Worm (Caenorhabditis elegans) whole organism, late embryonic: ENCODE measurements around the gene nuaf-1.
A peak's percentile ranks its signal among the peaks of the same experiment; 100 is the strongest.

Experiments used
- C08G9.2 ChIP-seq: sonication (generic microtip); optimal IDR thresholded peaks from 2 replicates; lab custom pipeline; 2016; ENCODE audit warnings: mild to moderate bottlenecking, missing genetic modification characterization, moderate library complexity, missing compliant biosample characterization
- T23F11.4 ChIP-seq: fragments of 200-800 bp; sonication (Bioruptor generic); optimal IDR thresholded peaks from 2 replicates; lab custom pipeline; 2018; ENCODE audit warnings: mild to moderate bottlenecking, missing genetic modification characterization, missing compliant biosample characterization
- ahr-1 ChIP-seq: sonication (generic microtip); optimal IDR thresholded peaks from 2 replicates; lab custom pipeline; 2016; ENCODE audit warnings: missing genetic modification characterization, missing compliant biosample characterization
- ama-1 ChIP-seq: fragments of 150-350 bp; optimal IDR thresholded peaks from 2 replicates; lab custom pipeline; 2014
- ceh-18 ChIP-seq: sonication (generic microtip); optimal IDR thresholded peaks from 2 replicates; lab custom pipeline; 2016; ENCODE audit warnings: missing genetic modification characterization, missing compliant biosample characterization
- ceh-19 ChIP-seq: fragments of 200-800 bp; sonication (Bioruptor generic); optimal IDR thresholded peaks from 2 replicates; lab custom pipeline; 2018; ENCODE audit warnings: mild to moderate bottlenecking, missing genetic modification characterization, missing compliant biosample characterization
- ceh-31 ChIP-seq: sonication (generic microtip); optimal IDR thresholded peaks from 2 replicates; lab custom pipeline; 2016; ENCODE audit warnings: missing genetic modification characterization, missing compliant biosample characterization
- ceh-34 ChIP-seq: sonication (generic microtip); optimal IDR thresholded peaks from 2 replicates; lab custom pipeline; 2016; ENCODE audit warnings: mild to moderate bottlenecking, missing genetic modification characterization, missing compliant biosample characterization
- ceh-48 ChIP-seq: sonication (generic microtip); optimal IDR thresholded peaks from 2 replicates; lab custom pipeline; 2016; ENCODE audit warnings: missing genetic modification characterization, inconsistent platforms, missing compliant biosample characterization
- ceh-6 ChIP-seq: fragments of 200-800 bp; sonication (Bioruptor generic); optimal IDR thresholded peaks from 2 replicates; lab custom pipeline; 2018; ENCODE audit warnings: mild to moderate bottlenecking, missing genetic modification characterization, missing compliant biosample characterization
- ceh-9 ChIP-seq: sonication (generic microtip); optimal IDR thresholded peaks from 2 replicates; lab custom pipeline; 2016; ENCODE audit warnings: mild to moderate bottlenecking, missing genetic modification characterization, inconsistent platforms, missing compliant biosample characterization
- che-1 ChIP-seq: sonication (generic microtip); optimal IDR thresholded peaks from 2 replicates; lab custom pipeline; 2016; ENCODE audit warnings: mild to moderate bottlenecking, missing genetic modification characterization, missing compliant biosample characterization
- elt-2 ChIP-seq: sonication (generic microtip); optimal IDR thresholded peaks from 2 replicates; lab custom pipeline; 2016; ENCODE audit warnings: missing genetic modification reagents, missing genetic modification characterization, missing compliant biosample characterization
- fax-1 ChIP-seq: sonication (generic microtip); optimal IDR thresholded peaks from 2 replicates; lab custom pipeline; 2016; ENCODE audit warnings: missing genotype, missing genetic modification characterization, missing compliant biosample characterization
- gmeb-2 ChIP-seq: sonication (generic microtip); optimal IDR thresholded peaks from 2 replicates; lab custom pipeline; 2016; ENCODE audit warnings: missing genetic modification characterization, inconsistent platforms, missing compliant biosample characterization
- hlh-6 ChIP-seq: sonication (generic microtip); optimal IDR thresholded peaks from 2 replicates; lab custom pipeline; 2016; ENCODE audit warnings: missing genotype, missing genetic modification characterization, missing compliant biosample characterization
- lin-11 ChIP-seq: fragments of 200-800 bp; sonication (Bioruptor generic); optimal IDR thresholded peaks from 2 replicates; lab custom pipeline; 2018; ENCODE audit warnings: mild to moderate bottlenecking, missing genetic modification characterization, missing compliant biosample characterization
- madf-2 ChIP-seq: sonication (generic microtip); optimal IDR thresholded peaks from 2 replicates; lab custom pipeline; 2017; ENCODE audit warnings: missing genetic modification characterization, missing compliant biosample characterization
- nfya-1 ChIP-seq: sonication (generic microtip); optimal IDR thresholded peaks from 2 replicates; lab custom pipeline; 2017; ENCODE audit warnings: missing genetic modification characterization, mild to moderate bottlenecking, missing compliant biosample characterization, antibody characterized with exemption, moderate library complexity
- nhr-232 ChIP-seq: sonication (generic microtip); optimal IDR thresholded peaks from 2 replicates; lab custom pipeline; 2016; ENCODE audit warnings: missing genetic modification characterization, missing compliant biosample characterization
- npax-4 ChIP-seq: sonication (generic microtip); optimal IDR thresholded peaks from 2 replicates; lab custom pipeline; 2016; ENCODE audit warnings: missing genetic modification characterization, missing compliant biosample characterization
- pag-3 ChIP-seq: sonication (generic microtip); optimal IDR thresholded peaks from 2 replicates; lab custom pipeline; 2016; ENCODE audit warnings: missing compliant biosample characterization, missing genetic modification characterization, borderline replicate concordance
- pax-1 ChIP-seq: fragments of 150-350 bp; optimal IDR thresholded peaks from 2 replicates; lab custom pipeline; 2014; ENCODE audit warnings: missing biosample characterization, missing genetic modification characterization
- pha-2 ChIP-seq: sonication (generic microtip); optimal IDR thresholded peaks from 2 replicates; lab custom pipeline; 2017; ENCODE audit warnings: mild to moderate bottlenecking, missing genetic modification characterization, missing compliant biosample characterization
- pros-1 ChIP-seq: fragments of 150-350 bp; optimal IDR thresholded peaks from 2 replicates; lab custom pipeline; 2014; ENCODE audit warnings: missing biosample characterization, missing genetic modification reagents, missing genetic modification characterization
- sdc-2 ChIP-seq: sonication (generic microtip); optimal IDR thresholded peaks from 2 replicates; lab custom pipeline; 2016; ENCODE audit warnings: missing genotype, missing genetic modification characterization, missing compliant biosample characterization
- sox-2 ChIP-seq: fragments of 200-800 bp; sonication (Bioruptor generic); IDR thresholded peaks from 2 replicates; pipeline ENCODE4 v1.3.6; 2022; ENCODE audit warnings: missing genetic modification reagents, missing genetic modification characterization, missing compliant biosample characterization
- sox-4 ChIP-seq: sonication (generic microtip); optimal IDR thresholded peaks from 2 replicates; lab custom pipeline; 2017; ENCODE audit warnings: mild to moderate bottlenecking, missing genetic modification characterization, inconsistent platforms, missing compliant biosample characterization
- tbx-2 ChIP-seq: sonication (generic microtip); optimal IDR thresholded peaks from 2 replicates; lab custom pipeline; 2016; ENCODE audit warnings: missing genetic modification characterization, missing compliant biosample characterization
- tbx-7 ChIP-seq: sonication (generic microtip); optimal IDR thresholded peaks from 2 replicates; lab custom pipeline; 2016; ENCODE audit warnings: missing genotype, missing genetic modification characterization, missing compliant biosample characterization
- ttx-3 ChIP-seq: sonication (generic microtip); optimal IDR thresholded peaks from 2 replicates; lab custom pipeline; 2016; ENCODE audit warnings: missing genetic modification reagents, missing genetic modification characterization, missing compliant biosample characterization
- unc-3 ChIP-seq, 2 experiments: fragments of 200-800 bp in 1 of 2; sonication (Bioruptor generic) in 1 of 2; sonication (generic microtip) in 1 of 2; conservative IDR thresholded peaks in 1 of 2; optimal IDR thresholded peaks in 1 of 2; 2 replicates each; pipeline versions ENCODE4 v1.3.6 to Lab custom; 2016 to 2022; ENCODE audit warnings: missing compliant biosample characterization in 2 of 2, missing genetic modification characterization in 2 of 2, missing genetic modification reagents in 1 of 2
- unc-42 ChIP-seq: sonication (generic microtip); optimal IDR thresholded peaks from 2 replicates; lab custom pipeline; 2016; ENCODE audit warnings: missing genotype, missing genetic modification characterization, missing compliant biosample characterization
- unc-55 ChIP-seq: sonication (generic microtip); optimal IDR thresholded peaks from 2 replicates; lab custom pipeline; 2017; ENCODE audit warnings: missing biosample characterization, missing genetic modification reagents, missing genetic modification characterization
- unc-86 ChIP-seq: sonication (generic microtip); optimal IDR thresholded peaks from 2 replicates; lab custom pipeline; 2016; ENCODE audit warnings: missing genetic modification characterization, missing compliant biosample characterization
- ztf-16 ChIP-seq: sonication (generic microtip); optimal IDR thresholded peaks from 2 replicates; lab custom pipeline; 2017; ENCODE audit warnings: missing genetic modification characterization, missing compliant biosample characterization

The nuaf-1 gene

DNA sequence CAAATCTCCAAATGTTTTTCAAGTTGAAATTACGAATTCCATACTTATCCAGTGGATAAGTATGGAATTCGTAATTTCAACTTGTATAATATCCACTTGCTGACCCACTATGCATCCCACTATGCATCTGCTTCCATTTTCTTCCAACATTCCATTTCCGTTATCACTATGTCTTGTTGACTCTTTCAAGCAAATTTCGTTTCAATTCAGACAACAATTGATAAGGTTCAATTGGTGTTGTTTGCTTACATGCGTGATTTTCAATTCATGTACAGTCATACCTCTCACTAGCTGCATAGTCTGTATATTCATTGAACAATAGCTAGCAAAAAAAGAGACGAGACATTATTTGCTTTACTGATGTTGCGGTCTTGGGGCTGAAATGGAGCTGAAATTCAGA lies 8.4 kb upstream of the nuaf-1 start:
- TF ChIP-seq ceh-9 (tag; lab: Kevin White, UChicago) = no peak

DNA sequence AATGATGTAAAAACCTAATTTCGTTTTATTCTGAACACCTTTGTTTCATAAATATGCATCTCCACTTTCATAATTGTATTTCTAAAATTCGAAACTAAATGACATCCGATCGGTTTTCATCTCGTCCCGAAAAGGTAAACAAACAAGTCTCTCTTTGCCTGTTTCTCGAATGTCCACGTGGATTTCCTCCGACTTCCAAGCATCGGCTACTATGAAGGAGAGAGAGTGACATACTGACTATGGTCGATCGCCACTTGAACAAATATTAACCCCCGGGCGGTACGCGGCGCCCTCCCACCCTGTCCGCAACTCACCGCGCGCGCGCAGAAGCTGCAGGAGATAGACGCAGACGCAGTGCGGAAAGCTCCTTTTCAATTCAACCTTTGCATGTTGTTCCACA lies 7.4 kb upstream of the nuaf-1 start:
- TF ChIP-seq npax-4 (tag; lab: Kevin White, UChicago) = no peak
- TF ChIP-seq pax-1 (tag; lab: Kevin White, UChicago) = no peak
- TF ChIP-seq C08G9.2 (tag; lab: Kevin White, UChicago) = no peak
- no peak for TF ChIP-seq ahr-1 (tag; lab: Kevin White, UChicago)
- TF ChIP-seq pha-2 (tag; lab: Kevin White, UChicago) = peak; percentile 36
- no peak for TF ChIP-seq fax-1 (tag; lab: Kevin White, UChicago)
- no peak for TF ChIP-seq elt-2 (tag; lab: Kevin White, UChicago)
- TF ChIP-seq ceh-34 (tag; lab: Kevin White, UChicago) = peak; percentile 67
- TF ChIP-seq ztf-16 = no peak
- TF ChIP-seq unc-42 (tag; lab: Kevin White, UChicago) = no peak
- TF ChIP-seq ceh-18 (tag; lab: Kevin White, UChicago) = no peak
- TF ChIP-seq ama-1 (lab: Kevin White, UChicago) = no peak
- TF ChIP-seq unc-3 (GFP tag; conservative IDR thresholded peaks at IDR 0.05; lab: Robert Waterston, UW) = no peak
- TF ChIP-seq unc-3 (tag; optimal IDR thresholded peaks at IDR 0.05; lab: Kevin White, UChicago) = no peak
- TF ChIP-seq ttx-3 (tag; lab: Kevin White, UChicago) = no peak
- TF ChIP-seq lin-11 (tag; lab: Kevin White, UChicago) = no peak
- TF ChIP-seq tbx-2 (tag; lab: Kevin White, UChicago) = peak; percentile 13
- TF ChIP-seq pag-3 = no peak
- no peak for TF ChIP-seq ceh-31 (tag; lab: Kevin White, UChicago)
- no peak for TF ChIP-seq tbx-7
- peak; percentile 70 for TF ChIP-seq ceh-19 (GFP tag; lab: Kevin White, UChicago)

DNA sequence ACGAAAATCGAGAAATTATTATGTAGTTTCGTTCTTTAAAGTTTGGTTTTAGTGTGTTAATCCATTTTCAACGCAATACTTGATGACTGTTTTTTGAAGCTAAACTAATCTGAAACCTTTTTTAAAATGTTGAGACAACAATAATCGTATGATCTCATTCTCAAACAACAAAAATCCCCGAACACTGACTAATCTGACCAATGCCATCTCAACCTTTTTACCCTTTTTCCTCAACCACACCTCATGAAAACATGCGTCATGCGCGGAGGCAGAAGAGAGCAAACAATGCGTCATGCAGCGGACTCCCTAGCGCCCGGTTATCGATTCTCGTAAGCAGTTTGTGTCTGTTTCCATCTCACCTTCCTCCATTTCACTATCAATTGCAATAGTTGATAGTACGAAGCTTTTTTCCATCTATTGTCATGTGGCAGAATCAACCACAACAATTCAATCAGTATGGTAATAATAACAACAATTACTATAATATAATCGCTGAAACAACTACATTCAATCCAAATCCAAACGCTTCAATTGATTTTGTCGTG lies 3.4 kb upstream of the nuaf-1 start, which contains the start of gene C50B8.4:
C50B8.4 (plus strand) TSS at position 299 of the 545 bp plus-strand sequence.
- TF ChIP-seq ceh-48 (tag; lab: Kevin White, UChicago) (peak; percentile 1), sox-2 (GFP tag; lab: Robert Waterston, UW) (no peak)
- TF ChIP-seq, all 69 proteins: peak for 1

DNA sequence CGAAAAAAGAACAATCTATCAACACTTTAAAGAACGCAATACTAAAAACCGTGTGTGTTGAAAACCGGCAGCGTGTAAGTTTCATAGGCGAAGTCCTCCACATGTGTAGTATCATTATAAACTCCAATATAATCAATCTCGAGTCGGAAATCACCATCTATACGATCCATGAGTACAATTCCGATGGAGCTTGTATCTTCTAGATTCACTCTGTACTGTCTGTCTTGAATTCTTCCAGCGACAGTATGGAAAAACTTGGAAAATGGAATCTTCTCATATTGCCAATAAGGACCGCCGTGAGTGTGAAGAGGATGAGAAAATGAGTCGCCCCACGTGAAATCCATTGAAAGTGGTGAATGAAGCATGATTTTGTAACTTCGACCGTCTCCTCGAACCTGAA lies 1.5 kb downstream of the nuaf-1 start:
- no peak for TF ChIP-seq ceh-19 (GFP tag; lab: Kevin White, UChicago)
- no peak for TF ChIP-seq nfya-1
- TF ChIP-seq unc-86 (tag; lab: Kevin White, UChicago) = no peak
- TF ChIP-seq unc-55 (GFP tag; lab: Kevin White, UChicago) = no peak
- no peak for TF ChIP-seq ceh-6 (GFP tag; lab: Kevin White, UChicago)
- TF ChIP-seq sdc-2 = no peak
- TF ChIP-seq madf-2 (tag; lab: Kevin White, UChicago) = no peak
- TF ChIP-seq che-1 = no peak
- no peak for TF ChIP-seq gmeb-2 (tag; lab: Kevin White, UChicago)
- TF ChIP-seq tbx-2 (tag; lab: Kevin White, UChicago) = no peak
- TF ChIP-seq nhr-232 (tag; lab: Kevin White, UChicago) = no peak
- no peak for TF ChIP-seq T23F11.4 (GFP tag; lab: Kevin White, UChicago)
- TF ChIP-seq elt-2 (tag; lab: Kevin White, UChicago) = no peak
- no peak for TF ChIP-seq hlh-6 (tag; lab: Kevin White, UChicago)

DNA sequence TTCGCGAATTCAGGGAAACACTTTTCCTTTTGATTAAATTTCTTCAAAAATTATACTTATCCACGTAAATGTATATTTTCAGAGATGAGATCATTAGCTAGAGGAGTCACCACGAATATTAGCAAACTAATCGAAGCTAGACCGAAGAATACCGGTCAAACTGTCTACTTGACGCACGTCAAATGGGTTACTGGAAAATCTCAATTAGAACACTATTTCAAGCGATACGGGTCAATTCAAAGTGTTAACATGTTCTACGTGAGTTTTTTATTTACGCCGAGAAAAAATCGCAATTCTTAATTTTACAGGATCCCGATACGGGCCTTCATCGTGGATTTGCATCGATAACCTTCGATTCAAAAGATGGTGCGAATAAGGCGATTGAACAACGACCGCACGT lies 2.6 kb downstream of the nuaf-1 start, which contains the start of gene slrp-1:
slrp-1 (plus strand) TSS at position 83 of the 400 bp plus-strand sequence.
- TF ChIP-seq pros-1 (tag; lab: Kevin White, UChicago) (no peak), sox-4 (tag; lab: Kevin White, UChicago) (no peak), unc-42 (tag; lab: Kevin White, UChicago) (no peak)
